Worm (Caenorhabditis elegans) whole organism, L4/young adult: Measurements from ENCODE around the gene rpl-6.

ENCODE experiments used
- dao-5 ChIP-seq: sonication (generic microtip); optimal IDR thresholded peaks from 2 replicates; lab custom pipeline; 2016; ENCODE audit warnings: missing genotype, missing genetic modification characterization, moderate library complexity, missing compliant biosample characterization
- him-1 ChIP-seq: sonication (generic microtip); optimal IDR thresholded peaks from 2 replicates; lab custom pipeline; 2016; ENCODE audit warnings: missing genotype, missing genetic modification reagents, missing genetic modification characterization, missing compliant biosample characterization

DNA sequence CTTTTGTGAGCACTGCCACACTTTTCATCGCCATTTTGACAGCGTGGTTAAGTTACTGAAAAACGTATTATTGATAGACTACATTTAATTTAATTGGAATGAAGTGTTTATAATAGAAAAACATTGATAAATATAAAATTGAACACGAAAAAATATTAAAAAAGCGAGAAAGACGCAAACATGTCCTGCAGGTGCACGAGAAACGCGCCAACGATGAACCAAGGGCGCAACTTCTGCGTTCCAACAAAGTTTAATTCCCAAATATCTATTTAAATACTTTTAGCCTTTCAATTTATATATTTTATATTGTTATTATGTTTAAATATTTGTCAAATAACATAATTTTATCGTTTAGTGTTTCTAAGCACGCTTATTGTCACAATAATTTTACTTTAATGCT, 25.9 kb downstream of the rpl-6 start, which contains the start of gene ndus-8:
- TF ChIP-seq him-1 (tag; lab: Kevin White, UChicago) (no peak), dao-5 (tag; lab: Kevin White, UChicago) (no peak)
